Worm (Caenorhabditis elegans) whole organism, early embryonic: ENCODE results near the gene nspe-6.

ENCODE experiments used
- F13C5.2 ChIP-seq: sonication (generic microtip); optimal IDR thresholded peaks from 2 replicates; lab custom pipeline; 2017; ENCODE audit warnings: mild to moderate bottlenecking, missing genetic modification characterization, inconsistent platforms, missing compliant biosample characterization
- flt-1 ChIP-seq: fragments of 200-800 bp; sonication (Bioruptor generic); IDR thresholded peaks from 2 replicates; pipeline ENCODE4 v1.3.6; 2022; ENCODE audit warnings: missing genetic modification characterization, missing compliant biosample characterization
- scrt-1 ChIP-seq: fragments of 200-800 bp; sonication (Bioruptor generic); IDR thresholded peaks from 2 replicates; pipeline ENCODE4 v1.3.6; 2022; ENCODE audit warnings: missing genetic modification characterization, missing compliant biosample characterization

DNA sequence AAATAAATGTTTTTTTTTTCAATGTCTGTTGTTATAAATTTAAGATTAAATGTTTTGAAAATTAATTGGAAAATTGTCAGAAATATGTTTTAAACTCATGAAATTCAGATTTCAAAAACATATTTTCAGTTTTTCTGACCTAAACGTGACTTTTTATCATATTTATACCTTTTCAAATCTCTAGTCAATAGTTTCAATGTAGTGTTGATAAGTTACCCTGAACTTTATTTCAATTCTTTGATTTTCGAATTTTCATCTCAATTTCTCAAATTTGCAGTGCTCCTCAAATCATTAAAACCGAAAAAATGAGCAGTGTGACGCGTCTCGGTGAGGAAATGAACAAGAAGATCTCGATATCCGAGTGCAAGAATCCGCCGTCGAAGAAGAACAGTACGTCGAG lies 38.5 kb upstream of the nspe-6 start, which contains the start of gene rgs-4:
- TF ChIP-seq flt-1 (GFP tag; lab: Robert Waterston, UW) (no peak), scrt-1 (GFP tag; lab: Robert Waterston, UW) (no peak), F13C5.2 (tag; lab: Kevin White, UChicago) (no peak)
